Worm (Caenorhabditis elegans) whole organism, mixed stage, embryonic: ENCODE data around the gene T06E4.5.

Source experiments
- M03D4.4 ChIP-seq: sonication (generic microtip); optimal IDR thresholded peaks from 2 replicates; lab custom pipeline; 2017; ENCODE audit warnings: mild to moderate bottlenecking, missing genetic modification characterization, missing compliant biosample characterization
- bed-3 ChIP-seq: fragments of 200-800 bp; sonication (Bioruptor generic); optimal IDR thresholded peaks from 3 replicates; lab custom pipeline; 2018; ENCODE audit warnings: mild to moderate bottlenecking, missing genetic modification characterization, moderate library complexity, missing compliant biosample characterization
- blmp-1 ChIP-seq: fragments of 150-350 bp; optimal IDR thresholded peaks from 2 replicates; lab custom pipeline; 2014; ENCODE audit warnings: missing biosample characterization, missing genetic modification characterization
- ceh-39 ChIP-seq: fragments of 150-350 bp; optimal IDR thresholded peaks from 2 replicates; lab custom pipeline; 2014; ENCODE audit warnings: missing biosample characterization, missing genetic modification characterization
- ceh-43 ChIP-seq: fragments of 200-800 bp; sonication (Bioruptor generic); optimal IDR thresholded peaks from 2 replicates; lab custom pipeline; 2018; ENCODE audit warnings: mild to moderate bottlenecking, missing genetic modification characterization, moderate library complexity, missing compliant biosample characterization
- ceh-83 ChIP-seq: fragments of 200-800 bp; sonication (Bioruptor generic); optimal IDR thresholded peaks from 2 replicates; lab custom pipeline; 2018; ENCODE audit warnings: mild to moderate bottlenecking, missing genetic modification characterization, missing compliant biosample characterization
- ces-1 ChIP-seq: fragments of 150-350 bp; optimal IDR thresholded peaks from 2 replicates; lab custom pipeline; 2014; ENCODE audit warnings: missing biosample characterization, missing genetic modification reagents, missing genetic modification characterization
- elt-1 ChIP-seq: sonication (generic microtip); optimal IDR thresholded peaks from 2 replicates; lab custom pipeline; 2017; ENCODE audit warnings: missing genetic modification characterization, mild to moderate bottlenecking, missing compliant biosample characterization, antibody characterized with exemption, moderate library complexity, borderline replicate concordance; ENCODE audit not compliant: insufficient read depth
- elt-3 ChIP-seq: fragments of 150-350 bp; optimal IDR thresholded peaks from 2 replicates; lab custom pipeline; 2014; ENCODE audit warnings: missing biosample characterization, missing genetic modification characterization
- flh-1 ChIP-seq: fragments of 200-800 bp; sonication (Bioruptor generic); optimal IDR thresholded peaks from 2 replicates; lab custom pipeline; 2018; ENCODE audit warnings: mild to moderate bottlenecking, missing genetic modification characterization, moderate library complexity, missing compliant biosample characterization
- ham-2 ChIP-seq: fragments of 200-800 bp; sonication (Bioruptor generic); optimal IDR thresholded peaks from 2 replicates; lab custom pipeline; 2018; ENCODE audit warnings: mild to moderate bottlenecking, missing genetic modification characterization, missing compliant biosample characterization
- hlh-1 ChIP-seq: fragments of 150-350 bp; optimal IDR thresholded peaks from 2 replicates; lab custom pipeline; 2014; ENCODE audit warnings: missing biosample characterization, missing genetic modification reagents, missing genetic modification characterization
- lin-13 ChIP-seq: fragments of 150-350 bp; optimal IDR thresholded peaks from 2 replicates; lab custom pipeline; 2014; ENCODE audit warnings: missing biosample characterization, missing genetic modification characterization
- lin-32 ChIP-seq: fragments of 200-800 bp; sonication (Bioruptor generic); optimal IDR thresholded peaks from 2 replicates; lab custom pipeline; 2018; ENCODE audit warnings: mild to moderate bottlenecking, missing genetic modification characterization, missing compliant biosample characterization
- lsy-2 ChIP-seq: fragments of 150-350 bp; optimal IDR thresholded peaks from 2 replicates; lab custom pipeline; 2014; ENCODE audit warnings: missing biosample characterization, missing genetic modification characterization
- mab-5 ChIP-seq: fragments of 150-350 bp; optimal IDR thresholded peaks from 2 replicates; lab custom pipeline; 2014; ENCODE audit warnings: missing biosample characterization, missing genetic modification characterization
- mep-1 ChIP-seq: fragments of 150-350 bp; optimal IDR thresholded peaks from 2 replicates; lab custom pipeline; 2017; ENCODE audit warnings: missing biosample characterization, missing genetic modification reagents, missing genetic modification characterization, inconsistent platforms
- mls-2 ChIP-seq: sonication (generic microtip); optimal IDR thresholded peaks from 2 replicates; lab custom pipeline; 2016; ENCODE audit warnings: mild to moderate bottlenecking, missing genetic modification characterization, moderate library complexity, missing compliant biosample characterization
- nhr-12 ChIP-seq: fragments of 150-350 bp; optimal IDR thresholded peaks from 2 replicates; lab custom pipeline; 2014; ENCODE audit warnings: missing biosample characterization, missing genetic modification characterization
- nhr-2 ChIP-seq: fragments of 150-350 bp; optimal IDR thresholded peaks from 2 replicates; lab custom pipeline; 2014; ENCODE audit warnings: missing biosample characterization, missing genetic modification characterization
- nhr-237 ChIP-seq: fragments of 150-350 bp; optimal IDR thresholded peaks from 2 replicates; lab custom pipeline; 2014; ENCODE audit warnings: missing biosample characterization, missing genetic modification characterization
- nhr-28 ChIP-seq: fragments of 150-350 bp; optimal IDR thresholded peaks from 2 replicates; lab custom pipeline; 2014; ENCODE audit warnings: missing biosample characterization, missing genetic modification characterization
- pha-4 ChIP-seq: fragments of 150-350 bp; optimal IDR thresholded peaks from 2 replicates; lab custom pipeline; 2018; ENCODE audit warnings: missing biosample characterization, missing genetic modification reagents, missing genetic modification characterization
- sem-2 ChIP-seq: fragments of 200-800 bp; sonication (Bioruptor generic); optimal IDR thresholded peaks from 2 replicates; lab custom pipeline; 2018; ENCODE audit warnings: mild to moderate bottlenecking, missing genetic modification characterization, missing compliant biosample characterization
- tbx-8 ChIP-seq: fragments of 200-800 bp; sonication (Bioruptor generic); optimal IDR thresholded peaks from 2 replicates; lab custom pipeline; 2018; ENCODE audit warnings: mild to moderate bottlenecking, missing genetic modification characterization, moderate library complexity, missing compliant biosample characterization
- unc-120 ChIP-seq: sonication (generic microtip); optimal IDR thresholded peaks from 2 replicates; lab custom pipeline; 2017; ENCODE audit warnings: missing genetic modification characterization, missing compliant biosample characterization; ENCODE audit not compliant: poor library complexity, severe bottlenecking
- unc-39 ChIP-seq: fragments of 150-350 bp; optimal IDR thresholded peaks from 2 replicates; lab custom pipeline; 2014; ENCODE audit warnings: missing biosample characterization, missing genetic modification characterization
- zip-8 ChIP-seq: fragments of 150-350 bp; optimal IDR thresholded peaks from 2 replicates; lab custom pipeline; 2014; ENCODE audit warnings: missing biosample characterization, missing genetic modification characterization
- ztf-11 ChIP-seq: fragments of 150-350 bp; optimal IDR thresholded peaks from 2 replicates; lab custom pipeline; 2014; ENCODE audit warnings: missing biosample characterization, missing genetic modification characterization

Gene T06E4.5

DNA sequence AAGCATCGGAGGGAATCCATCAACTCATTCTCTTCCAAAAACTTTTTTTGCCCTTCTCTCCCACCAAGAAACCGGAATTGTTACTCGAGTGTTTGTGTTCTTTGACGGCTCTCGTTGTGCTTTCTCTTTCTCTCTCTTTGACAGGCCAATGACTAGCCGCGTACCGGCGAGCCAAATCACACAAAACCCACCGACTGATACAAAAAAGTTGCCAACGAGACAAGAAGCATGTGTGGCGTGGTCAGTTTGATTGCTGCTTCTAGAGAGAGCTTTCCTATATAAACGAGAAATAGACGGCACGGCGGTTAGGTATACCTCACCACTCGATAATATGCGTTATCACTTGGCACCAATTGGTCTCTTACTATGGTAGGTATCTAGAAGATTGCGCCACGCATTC, 15.3 kb upstream of the T06E4.5 start, which contains the start of gene pqn-63:
Gene pqn-63, plus strand, starts transcription at position 307 of the 400 bp plus-strand sequence.
- TF ChIP-seq sem-2 (GFP tag; lab: Kevin White, UChicago) (no peak), M03D4.4 (no peak), elt-3 (tag; lab: Kevin White, UChicago) (no peak), pha-4 (tag; lab: Kevin White, UChicago) (no peak), nhr-12 (no peak), bed-3 (GFP tag; lab: Kevin White, UChicago) (no peak), lsy-2 (tag; lab: Kevin White, UChicago) (no peak)

DNA sequence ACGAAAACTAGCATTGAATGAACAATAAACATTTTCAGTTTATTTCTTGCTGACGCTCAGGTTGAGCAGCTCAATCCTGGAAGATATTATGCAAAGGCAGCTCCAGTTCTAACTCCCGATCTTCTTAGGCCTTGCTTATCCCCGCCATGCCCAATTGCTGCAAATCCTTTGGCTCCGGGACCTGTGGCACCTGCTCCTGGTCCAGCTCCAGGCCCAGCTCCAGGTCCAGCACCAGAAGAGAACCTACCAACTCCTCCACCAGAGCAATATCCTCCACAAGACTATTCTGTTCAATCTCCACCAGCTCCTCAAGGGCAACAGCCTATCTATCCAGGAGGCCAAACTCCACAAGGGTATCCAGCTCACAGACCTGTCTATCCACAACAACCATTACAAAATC, 14.9 kb upstream of the T06E4.5 start:
- TF ChIP-seq pha-4 (tag; lab: Kevin White, UChicago) (no peak), hlh-1 (no peak), mab-5 (no peak), flh-1 (GFP tag; lab: Kevin White, UChicago) (no peak), mep-1 (tag; lab: Kevin White, UChicago) (no peak), elt-3 (tag; lab: Kevin White, UChicago) (no peak), ceh-43 (no peak), ces-1 (GFP tag; lab: Kevin White, UChicago) (no peak), tbx-8 (GFP tag; lab: Kevin White, UChicago) (no peak), lin-13 (no peak), ham-2 (GFP tag; lab: Kevin White, UChicago) (no peak), blmp-1 (no peak)

DNA sequence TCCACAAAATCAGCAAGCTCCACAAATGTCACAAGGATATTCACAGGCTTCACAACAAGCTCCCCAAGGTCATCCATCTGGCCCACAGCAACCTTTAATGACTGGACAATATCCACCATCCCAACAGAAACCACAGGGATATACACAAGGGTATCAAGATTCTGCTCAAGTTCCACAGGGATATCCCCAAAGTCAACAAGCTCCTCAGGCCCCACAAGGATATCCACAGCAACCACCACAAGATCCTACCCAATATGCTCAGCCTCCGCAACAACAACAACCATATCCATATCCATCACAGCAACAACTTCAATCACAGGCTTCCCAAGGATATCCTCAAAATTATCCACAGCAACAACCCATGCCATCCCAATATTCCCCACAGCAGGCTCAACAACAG, 14.4 kb upstream of the T06E4.5 start:
- TF ChIP-seq nhr-2 (tag; lab: Kevin White, UChicago) (no peak), nhr-237 (tag; lab: Kevin White, UChicago) (no peak), ceh-43 (no peak), unc-39 (tag; lab: Kevin White, UChicago) (no peak), pha-4 (tag; lab: Kevin White, UChicago) (no peak), nhr-12 (no peak), lsy-2 (tag; lab: Kevin White, UChicago) (no peak)

DNA sequence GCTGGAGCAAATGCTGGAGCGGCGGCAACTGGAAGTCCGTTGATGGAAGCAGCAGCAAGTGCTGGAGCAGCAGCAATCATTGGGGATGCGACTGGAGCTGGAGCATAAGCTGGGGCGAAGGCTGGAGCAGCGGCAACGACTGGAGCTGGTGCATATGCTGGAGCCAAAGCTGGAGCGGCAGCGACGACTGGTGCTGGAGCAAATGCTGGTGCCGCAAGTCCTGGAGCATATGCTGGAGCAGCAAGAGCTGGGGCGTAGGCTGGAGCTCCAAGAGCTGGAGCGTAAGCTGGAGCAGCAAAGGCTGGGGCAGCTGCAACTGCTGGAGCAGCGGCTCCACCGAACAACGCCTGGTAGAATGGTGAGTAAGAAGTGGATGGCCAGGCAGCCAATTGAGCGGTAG, 12.6 kb upstream of the T06E4.5 start:
- TF ChIP-seq unc-120 (tag; lab: Kevin White, UChicago) (no peak), ceh-43 (no peak), ztf-11 (no peak), unc-39 (tag; lab: Kevin White, UChicago) (no peak), flh-1 (GFP tag; lab: Kevin White, UChicago) (no peak), ceh-83 (no peak)

DNA sequence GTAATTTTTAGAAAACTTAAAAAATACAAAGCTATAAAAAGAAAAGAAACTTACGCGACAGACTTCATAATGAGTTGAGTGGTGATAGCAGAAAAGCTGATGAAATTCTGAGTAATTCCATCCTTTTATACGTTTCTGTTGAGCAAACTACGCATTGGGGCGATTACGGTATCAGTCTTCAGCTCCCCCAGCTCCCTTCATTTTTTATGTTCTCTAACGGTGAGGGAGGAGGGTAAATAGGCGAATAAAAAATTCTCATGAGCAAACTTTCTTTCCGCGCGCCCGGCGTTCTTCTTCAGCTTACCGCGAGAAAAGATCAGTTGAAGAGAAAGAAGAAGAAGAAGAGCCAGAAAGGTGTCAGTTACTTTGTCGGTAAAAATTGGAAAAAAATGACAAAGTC, 12.1 kb upstream of the T06E4.5 start, which contains the start of gene idpc-7:
Gene idpc-7, minus strand, starts transcription at position 101 of the 400 bp plus-strand sequence.
- TF ChIP-seq ceh-43 (no peak), nhr-12 (no peak), lin-13 (no peak), M03D4.4 (no peak), sem-2 (GFP tag; lab: Kevin White, UChicago) (no peak), flh-1 (GFP tag; lab: Kevin White, UChicago) (no peak), blmp-1 (no peak), ceh-39 (no peak), hlh-1 (no peak), bed-3 (GFP tag; lab: Kevin White, UChicago) (no peak), elt-1 (no peak), lsy-2 (tag; lab: Kevin White, UChicago) (no peak)

DNA sequence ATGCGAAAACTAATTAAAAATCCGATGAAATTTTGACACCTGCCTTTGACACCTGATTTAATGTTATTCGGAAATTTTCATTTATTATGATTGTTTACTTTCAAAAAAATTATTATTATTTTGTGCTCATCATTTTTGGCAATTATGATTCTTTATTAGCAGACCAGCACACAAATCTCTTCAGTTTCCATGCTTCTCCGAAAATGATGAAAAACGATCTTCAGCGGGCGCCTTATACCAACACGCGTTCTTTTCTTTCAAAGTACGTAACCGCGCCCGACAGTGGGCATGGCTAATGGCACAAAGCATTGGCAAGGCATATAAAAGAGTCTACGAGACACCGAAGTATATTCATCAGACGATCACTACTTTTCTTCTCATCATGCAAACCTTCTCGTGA, 11.2 kb upstream of the T06E4.5 start, which contains the start of gene idpc-6:
Gene idpc-6, plus strand, starts transcription at position 301 of the 400 bp plus-strand sequence.
- TF ChIP-seq lin-13, result no peak
- no peak for TF ChIP-seq mls-2
- no peak for TF ChIP-seq ceh-39
- no peak for TF ChIP-seq mep-1 (tag; lab: Kevin White, UChicago)
- no peak for TF ChIP-seq tbx-8 (GFP tag; lab: Kevin White, UChicago)
- no peak for TF ChIP-seq lin-32 (GFP tag; lab: Kevin White, UChicago)
- no peak for TF ChIP-seq blmp-1
- no peak for TF ChIP-seq ham-2 (GFP tag; lab: Kevin White, UChicago)
- no peak for TF ChIP-seq flh-1 (GFP tag; lab: Kevin White, UChicago)
- no peak for TF ChIP-seq elt-3 (tag; lab: Kevin White, UChicago)
- no peak for TF ChIP-seq nhr-237 (tag; lab: Kevin White, UChicago)
- TF ChIP-seq nhr-28, result no peak
- TF ChIP-seq hlh-1, result no peak
- no peak for TF ChIP-seq zip-8 (tag; lab: Kevin White, UChicago)
- TF ChIP-seq unc-39 (tag; lab: Kevin White, UChicago), result no peak
